Worm (Caenorhabditis elegans) whole organism, late embryonic: ENCODE data around the gene Y113G7A.14.

Source experiments
- ceh-6 ChIP-seq: fragments of 200-800 bp; sonication (Bioruptor generic); optimal IDR thresholded peaks from 2 replicates; lab custom pipeline; 2018; ENCODE audit warnings: mild to moderate bottlenecking, missing genetic modification characterization, missing compliant biosample characterization
- rnt-1 ChIP-seq: sonication (generic microtip); optimal IDR thresholded peaks from 2 replicates; lab custom pipeline; 2016; ENCODE audit warnings: missing genetic modification characterization, missing compliant biosample characterization

DNA sequence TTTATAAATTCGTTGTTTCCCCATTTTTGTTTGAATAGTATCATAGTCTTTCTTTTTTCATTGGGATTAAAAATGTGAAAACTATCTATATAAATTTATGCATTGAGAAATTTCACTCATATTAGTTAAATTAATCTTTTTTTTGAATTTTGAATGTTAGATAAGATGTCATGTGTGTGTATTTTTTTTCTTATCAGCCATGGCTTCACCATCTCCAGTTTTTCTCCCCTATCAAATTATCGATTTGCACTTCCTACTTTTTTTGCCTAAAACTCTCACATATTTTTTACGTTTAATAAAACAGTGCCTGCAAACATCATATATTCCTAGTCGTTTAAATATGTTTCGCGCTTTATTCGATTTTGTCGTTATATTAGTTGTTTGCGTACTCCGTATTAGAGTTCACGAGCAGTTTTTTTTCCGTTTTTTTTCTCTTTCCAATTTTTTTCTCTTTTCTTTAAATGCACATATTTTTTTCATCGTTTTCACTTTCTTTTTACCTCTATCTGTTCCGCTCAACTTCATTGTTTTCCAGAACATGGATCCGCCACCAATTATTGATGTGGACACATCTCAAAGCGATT lies 9.5 kb upstream of the Y113G7A.14 start, which contains the start of gene Y113G7A.13:
- TF ChIP-seq rnt-1 (tag; lab: Kevin White, UChicago), result no peak
- no peak for TF ChIP-seq ceh-6 (GFP tag; lab: Kevin White, UChicago)
